Fruit fly (Drosophila melanogaster): Measurements from ENCODE around the gene Axn.

Axn gene

dm6 chr3R:30009173-30009572 is 13.5 kb upstream of the Axn start, which contains the start of gene CG7912:
TSS of gene CG7912 (minus strand) at chr3R:30009189.
- TF ChIP-seq CTCF (optimal IDR thresholded peaks at IDR 0.05) (no peak), CG8478 (optimal IDR thresholded peaks at IDR 0.05) (no peak)

- TF ChIP-seq CTCF (optimal IDR thresholded peaks at IDR 0.05) (no peak), CG8478 (optimal IDR thresholded peaks at IDR 0.05) (no peak)
Observed at dm6 chr3R:30012602-30013489, 9.8 kb upstream of the Axn start.

- no peak for TF ChIP-seq CTCF (optimal IDR thresholded peaks at IDR 0.05)
- TF ChIP-seq CG8478 (optimal IDR thresholded peaks at IDR 0.05), result no peak
Observed at dm6 chr3R:30013909-30014308, 8.7 kb upstream of the Axn start.

- no peak for TF ChIP-seq CG8478 (optimal IDR thresholded peaks at IDR 0.05)
- TF ChIP-seq CTCF (optimal IDR thresholded peaks at IDR 0.05), result no peak
Observed at dm6 chr3R:30014480-30014879, 8.2 kb upstream of the Axn start.

dm6 chr3R:30014977-30015514 is 7.6 kb upstream of the Axn start, which contains the start of gene CG7920:
TSS of gene CG7920 (minus strand) at chr3R:30015284.
- TF ChIP-seq CG8478 (optimal IDR thresholded peaks at IDR 0.05) (no peak), CTCF (optimal IDR thresholded peaks at IDR 0.05) (no peak)

- TF ChIP-seq CTCF (optimal IDR thresholded peaks at IDR 0.05), result no peak
- no peak for TF ChIP-seq CG8478 (optimal IDR thresholded peaks at IDR 0.05)
Observed at dm6 chr3R:30021009-30021408, 1.6 kb upstream of the Axn start.

- TF ChIP-seq CG8478 (optimal IDR thresholded peaks at IDR 0.05), result no peak
- TF ChIP-seq CTCF (optimal IDR thresholded peaks at IDR 0.05), result no peak
Observed at dm6 chr3R:30021559-30022451, 837 bp upstream of the Axn start, which contains the start of gene Mgat2. TSS of gene Mgat2 (minus strand) at chr3R:30022221.

dm6 chr3R:30023445-30023844 is 803 bp downstream of the Axn start:
- TF ChIP-seq CTCF (optimal IDR thresholded peaks at IDR 0.05), result no peak
- TF ChIP-seq CG8478 (optimal IDR thresholded peaks at IDR 0.05), result no peak

dm6 chr3R:30030061-30030460 is 7.4 kb downstream of the Axn start:
- TF ChIP-seq CG8478 (optimal IDR thresholded peaks at IDR 0.05) (no peak), CTCF (optimal IDR thresholded peaks at IDR 0.05) (no peak)

- TF ChIP-seq CG8478 (optimal IDR thresholded peaks at IDR 0.05) (no peak), CTCF (optimal IDR thresholded peaks at IDR 0.05) (no peak)
Observed at dm6 chr3R:30032281-30032680, 9.6 kb downstream of the Axn start.

dm6 chr3R:30036609-30037008 is 14.0 kb downstream of the Axn start, which contains the start of gene ZIPIC:
TSS of gene ZIPIC (minus strand) at chr3R:30036870.
- no peak for TF ChIP-seq CTCF (optimal IDR thresholded peaks at IDR 0.05)
- no peak for TF ChIP-seq CG8478 (optimal IDR thresholded peaks at IDR 0.05)

dm6 chr3R:30037630-30038029 is 15.0 kb downstream of the Axn start, which contains the start of gene ocn:
TSS of gene ocn (minus strand) at chr3R:30037730.
- TF ChIP-seq CG8478 (optimal IDR thresholded peaks at IDR 0.05) (no peak), CTCF (optimal IDR thresholded peaks at IDR 0.05) (no peak)

- TF ChIP-seq CTCF (optimal IDR thresholded peaks at IDR 0.05) (no peak), CG8478 (optimal IDR thresholded peaks at IDR 0.05) (no peak)
Observed at dm6 chr3R:30038628-30039027, 16.0 kb downstream of the Axn start, which contains the start of gene janB. TSS of gene janB (minus strand) at chr3R:30038728.

- no peak for TF ChIP-seq CTCF (optimal IDR thresholded peaks at IDR 0.05)
- no peak for TF ChIP-seq CG8478 (optimal IDR thresholded peaks at IDR 0.05)
Observed at dm6 chr3R:30039494-30039893, 16.9 kb downstream of the Axn start, which contains the start of the genes janA, Sry-alpha and Sry-beta. TSS of gene janA (minus strand) at chr3R:30039533. TSS of gene Sry-alpha (plus strand) at chr3R:30039719. TSS of gene Sry-beta (plus strand) at chr3R:30039719.

dm6 chr3R:30040879-30041278 is 18.2 kb downstream of the Axn start:
- TF ChIP-seq CTCF (optimal IDR thresholded peaks at IDR 0.05), result no peak
- TF ChIP-seq CG8478 (optimal IDR thresholded peaks at IDR 0.05), result no peak

All from S2 (cell line).